Worm (Caenorhabditis elegans): ENCODE results near the gene Y39A3B.7.

Y39A3B.7 gene

DNA sequence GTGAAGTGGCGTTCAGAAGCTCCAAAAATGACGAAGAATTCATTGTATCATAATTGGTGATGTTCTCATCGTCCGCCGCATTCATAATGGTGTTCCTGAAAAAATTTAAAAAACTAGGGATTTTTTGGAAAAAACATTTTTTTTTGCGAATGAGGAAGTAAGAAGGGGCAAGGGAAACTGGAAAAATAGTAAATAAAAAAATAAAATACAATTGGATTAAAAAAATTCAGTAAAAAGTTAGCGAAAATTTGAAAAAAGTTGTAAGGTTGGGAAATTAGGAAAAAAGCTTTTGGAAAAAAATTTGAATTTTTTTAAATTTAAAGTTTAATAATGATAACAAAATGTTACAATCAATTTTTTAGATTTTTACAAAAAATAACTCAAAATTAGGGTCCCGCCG lies 36.7 kb upstream of the Y39A3B.7 start, which contains the start of gene ckr-2:
ckr-2 (minus strand) TSS at position 101 of the 400 bp plus-strand sequence.
- TF ChIP-seq nhr-11 (tag; optimal IDR thresholded peaks at IDR 0.05) (no peak), nhr-10 (tag; optimal IDR thresholded peaks at IDR 0.05) (no peak), mab-5 (tag; optimal IDR thresholded peaks at IDR 0.05) (no peak), nhr-77 (tag; optimal IDR thresholded peaks at IDR 0.05) (no peak), ztf-11 (tag; optimal IDR thresholded peaks at IDR 0.05) (no peak)

DNA sequence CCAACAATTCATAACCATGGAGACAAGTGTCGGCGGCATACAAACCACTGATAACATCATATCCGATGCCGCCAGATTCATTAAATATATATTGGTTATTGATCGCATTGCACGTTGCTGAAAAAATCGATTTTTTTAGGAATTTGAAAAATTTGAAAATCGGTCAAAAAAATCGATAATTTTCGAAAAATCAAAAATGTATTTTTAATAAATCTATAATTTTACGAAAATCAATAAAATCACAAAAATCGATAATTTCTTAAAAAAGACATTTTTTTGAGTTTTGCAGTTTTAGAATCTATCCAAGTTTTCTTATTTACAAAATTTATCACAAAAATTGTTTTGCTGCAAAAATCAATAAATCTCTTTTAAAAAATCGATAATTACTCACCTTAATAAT lies 30.7 kb upstream of the Y39A3B.7 start:
- TF ChIP-seq nhr-12 (tag; optimal IDR thresholded peaks at IDR 0.05) (no peak), egl-27 (tag; optimal IDR thresholded peaks at IDR 0.05) (no peak), lsy-2 (tag; optimal IDR thresholded peaks at IDR 0.05) (no peak), C34F6.9 (tag; optimal IDR thresholded peaks at IDR 0.05) (no peak), nhr-23 (tag; optimal IDR thresholded peaks at IDR 0.05) (no peak), unc-62 (GFP tag; optimal IDR thresholded peaks at IDR 0.05) (no peak), nhr-6 (tag; optimal IDR thresholded peaks at IDR 0.05) (no peak), unc-55 (GFP tag; optimal IDR thresholded peaks at IDR 0.05) (no peak), skn-1 (tag; optimal IDR thresholded peaks at IDR 0.05) (no peak), nhr-25 (tag; optimal IDR thresholded peaks at IDR 0.05) (no peak), fos-1 (tag; optimal IDR thresholded peaks at IDR 0.05) (no peak), dmd-4 (tag; optimal IDR thresholded peaks at IDR 0.05) (no peak), Y55F3AM.14 (GFP tag; optimal IDR thresholded peaks at IDR 0.05) (no peak)

DNA sequence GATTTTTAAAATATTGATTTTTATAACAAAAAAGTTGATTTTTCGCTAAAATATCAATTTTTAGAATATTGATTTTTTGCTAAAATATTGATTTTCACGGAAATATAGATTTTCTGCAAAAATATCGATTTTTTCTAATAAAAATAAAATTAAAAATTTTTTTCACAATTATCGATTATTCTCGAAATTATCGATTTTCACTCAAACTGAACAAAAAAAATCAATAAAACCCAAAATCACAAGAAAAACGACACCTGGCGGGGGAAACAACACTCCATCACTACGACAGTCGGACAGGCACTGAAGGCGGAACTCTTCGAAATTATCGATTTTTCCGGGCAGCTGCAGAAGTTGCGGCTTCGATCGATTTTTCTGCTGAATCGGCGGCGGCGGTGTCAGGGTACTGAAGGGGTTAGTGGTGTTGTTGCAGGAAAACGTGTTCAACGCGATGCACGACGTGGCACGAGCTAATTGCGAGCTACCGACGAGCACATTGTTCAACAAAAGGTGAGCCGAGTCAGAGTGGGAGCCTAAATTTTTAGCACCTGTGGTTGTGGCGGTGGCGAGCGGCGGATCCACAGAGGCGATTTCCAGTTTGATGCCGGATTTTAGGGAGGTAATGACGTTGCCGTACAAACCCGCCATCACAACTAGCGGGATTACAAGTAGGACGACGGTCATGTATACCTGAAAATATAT lies 28.5 kb upstream of the Y39A3B.7 start:
- TF ChIP-seq skn-1 (tag; optimal IDR thresholded peaks at IDR 0.05) (no peak), sma-3 (GFP tag; optimal IDR thresholded peaks at IDR 0.05) (no peak), nhr-21 (tag; optimal IDR thresholded peaks at IDR 0.05) (no peak), nhr-129 (tag; optimal IDR thresholded peaks at IDR 0.05) (no peak)

DNA sequence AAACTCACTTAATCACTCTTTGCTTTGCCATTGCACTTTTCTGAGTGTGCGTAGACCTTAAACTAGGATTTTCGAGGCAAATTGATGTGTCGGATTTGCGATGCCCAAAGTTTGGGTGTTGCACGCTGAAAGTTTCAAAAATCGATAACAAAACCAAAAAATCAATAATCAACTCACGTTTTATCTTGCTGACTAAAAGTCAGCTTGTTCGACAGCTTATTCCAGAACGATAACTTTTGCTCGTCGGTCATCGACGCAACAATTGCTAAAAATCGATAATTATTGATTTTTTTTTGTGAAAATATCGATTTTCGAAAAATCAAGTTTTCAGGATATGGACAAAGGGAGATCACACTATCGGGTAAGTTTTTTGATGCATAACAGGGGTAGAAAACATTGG lies 27.8 kb upstream of the Y39A3B.7 start:
- TF ChIP-seq ceh-82 (tag; optimal IDR thresholded peaks at IDR 0.05), result no peak
- no peak for TF ChIP-seq elt-3 (tag; optimal IDR thresholded peaks at IDR 0.05)
- no peak for TF ChIP-seq nhr-237 (tag; optimal IDR thresholded peaks at IDR 0.05)
- no peak for TF ChIP-seq mdl-1 (tag; optimal IDR thresholded peaks at IDR 0.05)
- TF ChIP-seq peb-1 (tag; optimal IDR thresholded peaks at IDR 0.05), result no peak
- TF ChIP-seq alr-1 (tag; optimal IDR thresholded peaks at IDR 0.05), result no peak
- TF ChIP-seq ZK546.5 (tag; optimal IDR thresholded peaks at IDR 0.05), result no peak
- TF ChIP-seq ceh-16 (tag; optimal IDR thresholded peaks at IDR 0.05), result no peak
- no peak for TF ChIP-seq crh-2 (tag; optimal IDR thresholded peaks at IDR 0.05)
- no peak for TF ChIP-seq sma-9 (GFP tag; optimal IDR thresholded peaks at IDR 0.05)
- no peak for TF ChIP-seq sma-9 (tag; optimal IDR thresholded peaks at IDR 0.05)
- no peak for TF ChIP-seq lin-39 (tag; optimal IDR thresholded peaks at IDR 0.05)
- TF ChIP-seq nhr-10 (tag; optimal IDR thresholded peaks at IDR 0.05), result no peak
- TF ChIP-seq lin-11 (tag; optimal IDR thresholded peaks at IDR 0.05), result no peak
- no peak for TF ChIP-seq lin-13 (GFP tag; optimal IDR thresholded peaks at IDR 0.05)
- no peak for TF ChIP-seq nhr-6 (tag; optimal IDR thresholded peaks at IDR 0.05)
- no peak for TF ChIP-seq fos-1 (tag; optimal IDR thresholded peaks at IDR 0.05)
- TF ChIP-seq mab-5 (tag; optimal IDR thresholded peaks at IDR 0.05), result no peak
- TF ChIP-seq lsy-2 (tag; optimal IDR thresholded peaks at IDR 0.05), result no peak
- TF ChIP-seq Y55F3AM.14 (GFP tag; optimal IDR thresholded peaks at IDR 0.05), result no peak
- no peak for TF ChIP-seq skn-1 (tag; optimal IDR thresholded peaks at IDR 0.05)

DNA sequence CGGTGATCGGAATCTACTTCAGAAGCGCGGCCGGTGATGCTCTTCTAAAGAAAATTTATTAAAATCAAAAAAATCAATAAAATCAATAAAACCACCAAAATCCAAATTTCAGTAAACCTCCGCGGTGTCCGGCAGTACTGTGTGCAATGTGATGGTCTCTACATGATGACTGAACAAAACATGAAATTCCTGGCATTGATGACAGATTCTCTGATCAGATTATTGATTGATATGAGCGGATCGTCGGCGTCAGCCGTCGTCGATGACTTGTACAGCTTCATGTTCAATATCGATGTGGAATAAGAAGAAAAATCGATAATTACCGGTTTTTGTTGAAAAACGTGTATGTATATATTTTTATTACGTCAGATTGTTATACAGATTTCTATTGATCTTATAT lies 24.1 kb upstream of the Y39A3B.7 start:
- TF ChIP-seq egl-27 (tag; optimal IDR thresholded peaks at IDR 0.05) (no peak), crh-2 (tag; optimal IDR thresholded peaks at IDR 0.05) (no peak), nhr-21 (tag; optimal IDR thresholded peaks at IDR 0.05) (no peak), sem-4 (tag; optimal IDR thresholded peaks at IDR 0.05) (no peak), sma-3 (GFP tag; optimal IDR thresholded peaks at IDR 0.05) (no peak), F13H6.1 (tag; optimal IDR thresholded peaks at IDR 0.05) (no peak)

All from whole organism, L2 larva.